Worm (Caenorhabditis elegans) whole organism, early embryonic: Measurements from ENCODE around the gene cutl-11.

Source experiments
- aly-1 ChIP-seq: sonication (generic microtip); optimal IDR thresholded peaks from 2 replicates; lab custom pipeline; 2016; ENCODE audit warnings: missing genetic modification characterization, missing compliant biosample characterization
- ama-1 ChIP-seq: fragments of 150-350 bp; optimal IDR thresholded peaks from 2 replicates; lab custom pipeline; 2014
- hnd-1 ChIP-seq: sonication (generic microtip); optimal IDR thresholded peaks from 2 replicates; lab custom pipeline; 2016; ENCODE audit warnings: missing genetic modification characterization, missing compliant biosample characterization

- no peak for TF ChIP-seq ama-1
- TF ChIP-seq aly-1 (tag; lab: Kevin White, UChicago), result no peak
- no peak for TF ChIP-seq hnd-1 (tag; lab: Kevin White, UChicago)
Observed at ce11 chrX:11696696-11697095, 46.0 kb upstream of the cutl-11 start, which contains the start of gene C44C10.12.
